Fruit fly (Drosophila melanogaster) whole organism, embryonic: ENCODE results near the gene shams.
A peak's percentile ranks its signal among the peaks of the same experiment; 100 is the strongest.
"Not testable (repeated sequence)": the region's sequence is repeated elsewhere in the genome, so short reads cannot be mapped to it uniquely, and the experiment has no call there.

Experiments used
- Aef1 ChIP-seq: fragments of 200-800 bp; sonication (Bioruptor generic); IDR thresholded peaks from 3 replicates; pipeline ENCODE4 v1.3.6; 2022; ENCODE audit warnings: missing biosample characterization, missing genetic modification characterization
- Asciz ChIP-seq: fragments of 200-800 bp; sonication (Bioruptor generic); optimal IDR thresholded peaks from 2 replicates; lab custom pipeline; 2017; ENCODE audit warnings: missing biosample characterization, mild to moderate bottlenecking, missing genetic modification characterization, missing genetic modification reagents
- CG10267 ChIP-seq: fragments of 200-800 bp; sonication (Bioruptor generic); optimal IDR thresholded peaks from 2 replicates; lab custom pipeline; 2018; ENCODE audit warnings: missing biosample characterization, mild to moderate bottlenecking, missing genetic modification characterization, moderate library complexity
- CG10274 ChIP-seq: fragments of 200-800 bp; sonication (Bioruptor generic); optimal IDR thresholded peaks from 3 replicates; lab custom pipeline; 2017; ENCODE audit warnings: missing biosample characterization, mild to moderate bottlenecking, missing genetic modification characterization
- CG10366 ChIP-seq: fragments of 200-800 bp; sonication (Bioruptor generic); IDR thresholded peaks from 2 replicates; pipeline ENCODE4 v1.3.6; 2022; ENCODE audit warnings: missing biosample characterization, missing genetic modification characterization
- CG10959 ChIP-seq: fragments of 200-800 bp; sonication (Bioruptor generic); IDR thresholded peaks from 2 replicates; pipeline ENCODE4 v1.3.6; 2022; ENCODE audit warnings: missing biosample characterization, missing genetic modification characterization
- CG11456 ChIP-seq: fragments of 200-800 bp; sonication (Bioruptor generic); IDR thresholded peaks from 3 replicates; pipeline ENCODE4 v1.3.6; 2022; ENCODE audit warnings: missing biosample characterization, missing genetic modification characterization
- CG11696 ChIP-seq: fragments of 200-800 bp; sonication (Bioruptor generic); IDR thresholded peaks from 2 replicates; pipeline ENCODE4 v1.3.6; 2022; ENCODE audit warnings: missing biosample characterization, missing genetic modification characterization
- CG1233 ChIP-seq: fragments of 200-800 bp; sonication (Bioruptor generic); optimal IDR thresholded peaks from 4 replicates; lab custom pipeline; 2018; ENCODE audit warnings: missing biosample characterization, mild to moderate bottlenecking, missing genetic modification characterization
- CG12659 ChIP-seq: fragments of 200-800 bp; sonication (Bioruptor generic); optimal IDR thresholded peaks from 3 replicates; lab custom pipeline; 2017; ENCODE audit warnings: mild to moderate bottlenecking, missing biosample characterization, missing genetic modification reagents, missing genetic modification characterization
- CG13775 ChIP-seq: fragments of 200-800 bp; sonication (Bioruptor generic); optimal IDR thresholded peaks from 3 replicates; lab custom pipeline; 2017; ENCODE audit warnings: missing biosample characterization, mild to moderate bottlenecking, missing genetic modification characterization
- CG14014 ChIP-seq: fragments of 200-800 bp; sonication (Bioruptor generic); IDR thresholded peaks from 2 replicates; pipeline ENCODE4 v1.3.6; 2022; ENCODE audit warnings: missing biosample characterization, missing genetic modification characterization
- CG14667 ChIP-seq: fragments of 200-800 bp; sonication (Bioruptor generic); IDR thresholded peaks from 2 replicates; pipeline ENCODE4 v1.3.6; 2022; ENCODE audit warnings: missing biosample characterization, missing genetic modification characterization
- CG15514 ChIP-seq: fragments of 200-800 bp; sonication (Bioruptor generic); optimal IDR thresholded peaks from 3 replicates; lab custom pipeline; 2017; ENCODE audit warnings: missing biosample characterization, missing genetic modification characterization, mild to moderate bottlenecking, moderate library complexity, missing genetic modification reagents
- CG17829 ChIP-seq: fragments of 200-800 bp; optimal IDR thresholded peaks from 2 replicates; lab custom pipeline; 2019; ENCODE audit warnings: missing biosample characterization, mild to moderate bottlenecking, missing genetic modification characterization, moderate library complexity
- CG18262 ChIP-seq: fragments of 200-800 bp; optimal IDR thresholded peaks from 3 replicates; lab custom pipeline; 2019; ENCODE audit warnings: missing biosample characterization, mild to moderate bottlenecking, missing genetic modification characterization, moderate library complexity
- CG18599 ChIP-seq: fragments of 200-800 bp; sonication (Bioruptor generic); optimal IDR thresholded peaks from 3 replicates; lab custom pipeline; 2017; ENCODE audit warnings: missing biosample characterization, missing genetic modification characterization, mild to moderate bottlenecking, moderate library complexity, missing genetic modification reagents
- CG32767 ChIP-seq: fragments of 200-800 bp; sonication (Bioruptor generic); IDR thresholded peaks from 2 replicates; pipeline ENCODE4 v1.3.6; 2022; ENCODE audit warnings: missing biosample characterization, missing genetic modification characterization
- CG34422 ChIP-seq: fragments of 200-800 bp; sonication (Bioruptor generic); IDR thresholded peaks from 3 replicates; pipeline ENCODE4 v1.3.6; 2022; ENCODE audit warnings: missing biosample characterization, missing genetic modification characterization
- CG5953 ChIP-seq: fragments of 200-800 bp; sonication (Bioruptor generic); IDR thresholded peaks from 2 replicates; pipeline ENCODE4 v1.3.6; 2022; ENCODE audit warnings: missing biosample characterization, missing genetic modification characterization
- CG6175 ChIP-seq: fragments of 200-800 bp; sonication (Bioruptor generic); IDR thresholded peaks from 3 replicates; pipeline ENCODE4 v1.3.6; 2022; ENCODE audit warnings: missing biosample characterization, missing genetic modification characterization
- CG6254 ChIP-seq: fragments of 200-800 bp; sonication (Bioruptor generic); optimal IDR thresholded peaks from 3 replicates; lab custom pipeline; 2017; ENCODE audit warnings: mild to moderate bottlenecking, missing biosample characterization, missing genetic modification reagents, missing genetic modification characterization
- CG6654 ChIP-seq: fragments of 200-800 bp; sonication (Bioruptor generic); optimal IDR thresholded peaks from 2 replicates; lab custom pipeline; 2017; ENCODE audit warnings: missing biosample characterization, mild to moderate bottlenecking, missing genetic modification characterization
- CG7963 ChIP-seq: fragments of 200-800 bp; sonication (Bioruptor generic); IDR thresholded peaks from 3 replicates; pipeline ENCODE4 v1.3.6; 2022; ENCODE audit warnings: missing biosample characterization, missing genetic modification characterization; ENCODE audit not compliant: partially characterized antibody
- CG8089 ChIP-seq: fragments of 200-800 bp; sonication (Bioruptor generic); optimal IDR thresholded peaks from 3 replicates; lab custom pipeline; 2016; ENCODE audit warnings: missing biosample characterization, missing genetic modification characterization
- CG9817 ChIP-seq: fragments of 200-800 bp; sonication (Bioruptor generic); optimal IDR thresholded peaks from 2 replicates; lab custom pipeline; 2018; ENCODE audit warnings: missing biosample characterization, mild to moderate bottlenecking, missing genetic modification characterization, moderate library complexity
- D19B ChIP-seq: fragments of 200-800 bp; sonication (Bioruptor generic); optimal IDR thresholded peaks from 2 replicates; lab custom pipeline; 2017; ENCODE audit warnings: missing biosample characterization, mild to moderate bottlenecking, missing genetic modification characterization
- Ets65A ChIP-seq: fragments of 200-800 bp; sonication (Bioruptor generic); peaks from one replicate; lab custom pipeline; 2016; ENCODE audit warnings: missing biosample characterization, missing genetic modification characterization
- Ets97D ChIP-seq: fragments of 200-800 bp; sonication (Bioruptor generic); optimal IDR thresholded peaks from 3 replicates; lab custom pipeline; 2016; ENCODE audit warnings: missing biosample characterization, missing genetic modification characterization
- MESR4 ChIP-seq: fragments of 200-800 bp; sonication (Bioruptor generic); optimal IDR thresholded peaks from 2 replicates; lab custom pipeline; 2018; ENCODE audit warnings: missing biosample characterization, mild to moderate bottlenecking, missing genetic modification characterization, moderate library complexity
- NfI ChIP-seq: fragments of 200-800 bp; sonication (Bioruptor generic); optimal IDR thresholded peaks from 3 replicates; lab custom pipeline; 2018; ENCODE audit warnings: missing biosample characterization, mild to moderate bottlenecking, missing genetic modification characterization, moderate library complexity
- Opbp ChIP-seq: fragments of 200-800 bp; sonication (Bioruptor generic); IDR thresholded peaks from 3 replicates; pipeline ENCODE4 v1.3.6; 2022; ENCODE audit warnings: missing biosample characterization, missing genetic modification characterization; ENCODE audit not compliant: partially characterized antibody
- Rfx ChIP-seq: fragments of 200-800 bp; sonication (Bioruptor generic); IDR thresholded peaks from 2 replicates; pipeline ENCODE4 v1.3.6; 2022; ENCODE audit warnings: missing biosample characterization, missing genetic modification characterization
- chinmo ChIP-seq: fragments of 200-800 bp; sonication (Bioruptor generic); IDR thresholded peaks from 4 replicates; pipeline ENCODE4 v1.3.6; 2022; ENCODE audit warnings: missing biosample characterization, missing genetic modification characterization; ENCODE audit not compliant: partially characterized antibody
- hb ChIP-seq: fragments of 200-800 bp; sonication (Bioruptor generic); IDR thresholded peaks from 3 replicates; pipeline ENCODE4 v1.3.6; 2022; ENCODE audit warnings: missing biosample characterization, missing genetic modification characterization; ENCODE audit not compliant: partially characterized antibody
- ken ChIP-seq: fragments of 200-800 bp; sonication (Bioruptor generic); IDR thresholded peaks from 3 replicates; pipeline ENCODE4 v1.3.6; 2022; ENCODE audit warnings: missing biosample characterization, missing genetic modification characterization
- knrl ChIP-seq: fragments of 200-800 bp; sonication (Bioruptor generic); IDR thresholded peaks from 3 replicates; pipeline ENCODE4 v1.3.6; 2022; ENCODE audit warnings: missing biosample characterization, missing genetic modification characterization; ENCODE audit not compliant: partially characterized antibody
- lola ChIP-seq, 3 experiments: fragments of >200 bp in 2 of 3; fragments of 200-800 bp in 1 of 3; sonication (Bioruptor generic) in 1 of 3; optimal IDR thresholded peaks; 2 replicates each; lab custom pipeline; 2017 to 2019; ENCODE audit warnings: missing biosample characterization in 3 of 3, missing genetic modification characterization in 3 of 3, mild to moderate bottlenecking in 1 of 3, moderate library complexity in 1 of 3
- nerfin-2 ChIP-seq: fragments of 200-800 bp; sonication (Bioruptor generic); IDR thresholded peaks from 2 replicates; pipeline ENCODE4 v1.3.6; 2022; ENCODE audit warnings: missing biosample characterization, missing genetic modification characterization; ENCODE audit not compliant: partially characterized antibody
- onecut ChIP-seq: fragments of 200-800 bp; sonication (Bioruptor generic); IDR thresholded peaks from 2 replicates; pipeline ENCODE4 v1.3.6; 2022; ENCODE audit warnings: missing biosample characterization, missing genetic modification characterization
- prd ChIP-seq, 3 experiments: fragments of >200 bp in 2 of 3; fragments of 200-800 bp in 1 of 3; sonication (Bioruptor generic) in 1 of 3; optimal IDR thresholded peaks in 2 of 3; IDR thresholded peaks in 1 of 3; 2 replicates in 2 of 3; 3 replicates in 1 of 3; pipeline versions ENCODE4 v1.3.6 to Lab custom; 2017 to 2022; ENCODE audit warnings: missing biosample characterization in 1 of 3, missing genetic modification characterization in 1 of 3
- ranshi ChIP-seq: fragments of 200-800 bp; sonication (Bioruptor generic); IDR thresholded peaks from 2 replicates; pipeline ENCODE4 v1.3.6; 2022; ENCODE audit warnings: missing biosample characterization, missing genetic modification characterization
- stc ChIP-seq: fragments of 200-800 bp; sonication (Bioruptor generic); IDR thresholded peaks from 2 replicates; pipeline ENCODE4 v1.3.6; 2022; ENCODE audit warnings: missing biosample characterization, missing genetic modification characterization
- tgo ChIP-seq: fragments of 200-800 bp; sonication (Bioruptor generic); IDR thresholded peaks from 3 replicates; pipeline ENCODE4 v1.3.6; 2022; ENCODE audit warnings: missing biosample characterization, missing genetic modification characterization
- ttk ChIP-seq: fragments of 200-800 bp; sonication (Bioruptor generic); IDR thresholded peaks from 2 replicates; pipeline ENCODE4 v2.1.2; 2022; ENCODE audit warnings: missing biosample characterization, missing genetic modification characterization
- vnd ChIP-seq: fragments of 200-800 bp; sonication (Bioruptor generic); IDR thresholded peaks from 3 replicates; pipeline ENCODE4 v1.3.6; 2022; ENCODE audit warnings: missing biosample characterization, missing genetic modification characterization; ENCODE audit not compliant: partially characterized antibody
- wdn ChIP-seq: fragments of 200-800 bp; sonication (Bioruptor generic); IDR thresholded peaks from 2 replicates; pipeline ENCODE4 v1.3.6; 2022; ENCODE audit warnings: missing biosample characterization, missing genetic modification characterization
- zen ChIP-seq: fragments of 200-800 bp; sonication (Bioruptor generic); optimal IDR thresholded peaks from 3 replicates; lab custom pipeline; 2018; ENCODE audit warnings: missing biosample characterization, mild to moderate bottlenecking, missing genetic modification characterization, moderate library complexity

Gene shams

dm6 chr3R:25123262-25123661 is 48.9 kb upstream of the shams start, which contains the start of gene vig2 (continued):
- TF ChIP-seq Ets97D, result peak; percentile 98
- peak; percentile 95 for TF ChIP-seq Opbp (GFP tag; lab: Robert Waterston, UW)
- TF ChIP-seq nerfin-2, result peak; percentile 80
- TF ChIP-seq zen, result peak; percentile 78
- peak; percentile 44 for TF ChIP-seq CG12659 (GFP tag; lab: Kevin White, UChicago)
- TF ChIP-seq CG1233 (GFP tag; lab: Kevin White, UChicago), result peak; percentile 66
- TF ChIP-seq CG10366 (GFP tag; lab: Robert Waterston, UW), result peak; percentile 84
- TF ChIP-seq hb (GFP tag; lab: Robert Waterston, UW), result peak; percentile 85
- peak; percentile 77; the same call in 1 of the 2 replicates for TF ChIP-seq ttk (GFP tag; lab: Robert Waterston, UW)
- peak; percentile 82 for TF ChIP-seq CG34422 (GFP tag; lab: Robert Waterston, UW)
- peak; percentile 47; the same call in 1 of the 2 replicates for TF ChIP-seq CG10959
- peak; percentile 72 for TF ChIP-seq MESR4
- TF ChIP-seq CG10267 (tag; lab: Kevin White, UChicago), result peak; percentile 0
- TF ChIP-seq stc (GFP tag; lab: Robert Waterston, UW), result peak; percentile 38; the same call in 1 of the 2 replicates
- TF ChIP-seq CG14667, result 0 out of 2 replicates have a peak, but pooled peaks have one; percentile 23
- TF ChIP-seq wdn (GFP tag; lab: Robert Waterston, UW), result peak; percentile 51; the same call in 1 of the 2 replicates
- TF ChIP-seq CG5953 (GFP tag; lab: Robert Waterston, UW), result peak; percentile 81
- peak; percentile 81 for TF ChIP-seq NfI (GFP tag; lab: Kevin White, UChicago)
- TF ChIP-seq tgo (GFP tag; lab: Robert Waterston, UW), result peak; percentile 53
- peak; percentile 76 for TF ChIP-seq CG13775 (GFP tag; lab: Kevin White, UChicago)
- TF ChIP-seq CG18262 (tag; lab: Kevin White, UChicago), result peak; percentile 40
- peak; percentile 66; the same call in 1 of the 2 replicates for TF ChIP-seq ranshi (GFP tag; lab: Robert Waterston, UW)
- peak; percentile 82 for TF ChIP-seq Ets65A
- peak; percentile 5 for TF ChIP-seq CG6254 (GFP tag; lab: Kevin White, UChicago)
- TF ChIP-seq CG10274 (GFP tag; lab: Kevin White, UChicago), result peak; percentile 47
- peak; percentile 48 for TF ChIP-seq Asciz
- peak; percentile 10 for TF ChIP-seq CG6654 (GFP tag; lab: Kevin White, UChicago)
- peak in 1 of 3 experiments; percentile 6 for TF ChIP-seq lola (GFP tag; optimal IDR thresholded peaks at IDR 0.05; lab: Kevin White, UChicago)
- TF ChIP-seq CG15514 (GFP tag; lab: Kevin White, UChicago), result peak; percentile 46
- peak; percentile 65; the same call in 2 of the 3 replicates for TF ChIP-seq Aef1 (GFP tag; lab: Robert Waterston, UW)
- TF ChIP-seq CG8089 (GFP tag; lab: Kevin White, UChicago), result peak; percentile 21
- 0 out of 2 replicates have a peak, but pooled peaks have one; percentile 42 for TF ChIP-seq CG32767 (GFP tag; lab: Robert Waterston, UW)
- TF ChIP-seq D19B (GFP tag; lab: Kevin White, UChicago), result peak; percentile 16
- peak; percentile 38 for TF ChIP-seq CG18599 (GFP tag; lab: Kevin White, UChicago)
- TF ChIP-seq ken (GFP tag; lab: Robert Waterston, UW), result peak; percentile 70
- peak; percentile 92 for TF ChIP-seq CG11456 (GFP tag; lab: Robert Waterston, UW)
- peak; percentile 84 for TF ChIP-seq onecut
- peak; percentile 93 for TF ChIP-seq Rfx (GFP tag; lab: Robert Waterston, UW)
- peak; percentile 60; the same call in 1 of the 2 replicates for TF ChIP-seq CG11696 (GFP tag; lab: Robert Waterston, UW)
- peak; percentile 85 for TF ChIP-seq vnd (GFP tag; lab: Robert Waterston, UW)
- TF ChIP-seq CG14014 (GFP tag; lab: Robert Waterston, UW), result peak; percentile 75; the same call in 1 of the 2 replicates
- peak; percentile 81; the same call in 2 of the 4 replicates for TF ChIP-seq chinmo (GFP tag; lab: Robert Waterston, UW)
- TF ChIP-seq knrl (GFP tag; lab: Robert Waterston, UW), result peak; percentile 89
- peak; percentile 3 for TF ChIP-seq CG17829 (tag; lab: Kevin White, UChicago)
- not testable (repeated sequence) for TF ChIP-seq prd (optimal IDR thresholded peaks at IDR 0.05; lab: Kevin White, UChicago)
- 0 out of 3 replicates have a peak, but pooled peaks have one; percentile 39 for TF ChIP-seq prd (GFP tag; IDR thresholded peaks at IDR 0.05; lab: Robert Waterston, UW)
- peak; percentile 71; the same call in 1 of the 3 replicates for TF ChIP-seq CG6175 (GFP tag; lab: Robert Waterston, UW)
- peak; percentile 91 for TF ChIP-seq CG7963 (GFP tag; lab: Robert Waterston, UW)
- peak; percentile 44 for TF ChIP-seq CG9817
